Worm (Caenorhabditis elegans) whole organism, young adult: Measurements from ENCODE around the gene C30F2.2.

ENCODE experiments used
- efl-1 ChIP-seq: fragments of 150-350 bp; optimal IDR thresholded peaks from 2 replicates; lab custom pipeline; 2014; ENCODE audit warnings: missing biosample characterization, missing genetic modification reagents, missing genetic modification characterization
- rec-8 ChIP-seq, 2 experiments: sonication (generic microtip); optimal IDR thresholded peaks; 2 replicates each; lab custom pipeline; 2016; ENCODE audit warnings: mild to moderate bottlenecking in 2 of 2, missing genetic modification characterization in 2 of 2, missing genetic modification reagents in 2 of 2, missing genotype in 2 of 2, missing biosample characterization in 1 of 2, missing compliant biosample characterization in 1 of 2, moderate library complexity in 1 of 2
- ztf-26 ChIP-seq: sonication (generic microtip); optimal IDR thresholded peaks from 2 replicates; lab custom pipeline; 2017; ENCODE audit warnings: missing genetic modification characterization, missing compliant biosample characterization

- TF ChIP-seq rec-8 (tag; optimal IDR thresholded peaks at IDR 0.05; lab: Kevin White, UChicago) = no peak
- no peak for TF ChIP-seq ztf-26 (tag; lab: Kevin White, UChicago)
- no peak for TF ChIP-seq efl-1 (GFP tag; lab: Kevin White, UChicago)
Measured at ce11 chrX:16130213-16130612, 45.2 kb upstream of the C30F2.2 start.
